Fruit fly (Drosophila melanogaster): Measurements from ENCODE around the gene Sfmbt.

Sfmbt gene

DNA sequence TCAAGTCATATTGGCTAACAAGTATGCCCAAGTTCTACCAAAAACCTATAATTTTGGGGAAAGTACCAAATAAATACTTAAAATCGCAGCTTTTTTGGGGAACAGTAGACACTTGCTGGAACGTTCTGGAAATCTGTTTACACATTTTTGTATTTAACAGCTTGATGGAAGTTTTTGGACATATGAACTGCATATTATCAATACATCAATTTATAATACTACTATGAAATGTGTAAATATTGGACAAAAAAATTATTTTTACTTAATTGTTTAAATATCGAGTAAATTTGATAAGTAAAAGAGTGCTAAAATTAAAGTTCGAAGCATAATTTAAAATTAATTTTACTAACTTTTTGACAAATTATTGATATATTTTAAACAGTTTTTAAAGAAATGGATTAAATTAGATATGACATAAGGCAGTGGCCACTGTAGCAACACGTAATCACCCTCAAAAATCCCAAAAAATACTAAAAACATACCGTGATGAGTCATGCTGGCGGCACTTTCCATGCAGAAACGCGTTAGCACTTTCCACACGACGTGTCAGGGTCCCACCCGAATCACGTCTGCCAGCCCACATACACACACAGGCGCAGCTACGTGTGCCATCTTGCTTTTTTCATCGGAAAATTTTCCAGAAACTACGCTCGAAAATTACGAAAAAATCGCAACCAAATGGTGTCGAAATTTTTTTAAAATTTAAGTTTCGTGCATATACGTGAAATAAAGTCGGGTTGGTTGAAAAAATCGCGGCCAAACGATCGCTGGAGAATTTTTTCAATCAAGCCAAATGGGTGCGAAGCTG lies 11.4 kb downstream of the Sfmbt start, which contains the start of gene Sirt1 (continued):
- TF ChIP-seq Xbp1 (GFP tag; optimal IDR thresholded peaks at IDR 0.05) (peak; percentile 92), CG4707 (GFP tag; optimal IDR thresholded peaks at IDR 0.05) (no peak), ap (GFP tag; IDR thresholded peaks at IDR 0.05) (peak; percentile 70), CG9215 (GFP tag; IDR thresholded peaks at IDR 0.05) (peak; percentile 88), dm (GFP tag; optimal IDR thresholded peaks at IDR 0.05) (no peak), lmd (GFP tag; IDR thresholded peaks at IDR 0.05) (peak; percentile 90), CG9932 (GFP tag; IDR thresholded peaks at IDR 0.05) (peak; percentile 83), zen2 (GFP tag; IDR thresholded peaks at IDR 0.05; ENCODE audit: partially characterized antibody) (no peak), CG10267 (tag; optimal IDR thresholded peaks at IDR 0.05) (peak; percentile 77), CG8924 (tag; optimal IDR thresholded peaks at IDR 0.05) (peak; percentile 88), fru (optimal IDR thresholded peaks at IDR 0.05) (no peak), CG9609 (GFP tag; optimal IDR thresholded peaks at IDR 0.05) (peak; percentile 39), CG18262 (tag; optimal IDR thresholded peaks at IDR 0.05) (peak; percentile 94), Hand (GFP tag; optimal IDR thresholded peaks at IDR 0.05) (peak; percentile 16), CG17829 (tag; optimal IDR thresholded peaks at IDR 0.05) (peak; percentile 88), ab (GFP tag; optimal IDR thresholded peaks at IDR 0.05) (no peak), Sox102F (GFP tag; optimal IDR thresholded peaks at IDR 0.05) (peak; percentile 82), CG42726 (GFP tag; IDR thresholded peaks at IDR 0.05; ENCODE audit: partially characterized antibody) (no peak), CG17385 (GFP tag; optimal IDR thresholded peaks at IDR 0.05) (peak; percentile 77), Rfx (GFP tag; IDR thresholded peaks at IDR 0.05) (peak; percentile 74), odd (GFP tag; optimal IDR thresholded peaks at IDR 0.05) (peak; percentile 80), Side (GFP tag; optimal IDR thresholded peaks at IDR 0.05) (no peak), CG7357 (GFP tag; IDR thresholded peaks at IDR 0.05) (peak; percentile 83), CG5953 (GFP tag; IDR thresholded peaks at IDR 0.05) (peak; percentile 29; the same call in 1 of the 2 replicates), mld (GFP tag; IDR thresholded peaks at IDR 0.05; ENCODE audit: partially characterized antibody) (no peak), eve (GFP tag; optimal IDR thresholded peaks at IDR 0.05) (no peak), crp (GFP tag; optimal IDR thresholded peaks at IDR 0.05) (peak in 1 of 2 experiments; percentile 49), CG30403 (GFP tag; optimal IDR thresholded peaks at IDR 0.05) (peak; percentile 96), Fer1 (GFP tag; optimal IDR thresholded peaks at IDR 0.05) (peak; percentile 65), CG18599 (GFP tag; optimal IDR thresholded peaks at IDR 0.05) (peak; percentile 77), Scr (GFP tag; IDR thresholded peaks at IDR 0.05; ENCODE audit: partially characterized antibody) (peak; percentile 35; the same call in 1 of the 2 replicates), CG8290 (GFP tag; optimal IDR thresholded peaks at IDR 0.05) (peak; percentile 83), CG8290 (tag; optimal IDR thresholded peaks at IDR 0.05) (peak; percentile 2 to 7), croc (GFP tag; conservative IDR thresholded peaks at IDR 0.05) (peak; percentile 75), fd96Cb (tag; optimal IDR thresholded peaks at IDR 0.05) (peak; percentile 88), tap (tag; optimal IDR thresholded peaks at IDR 0.05) (peak; percentile 62), ham (GFP tag; IDR thresholded peaks at IDR 0.05) (no peak), Jarid2 (GFP tag; optimal IDR thresholded peaks at IDR 0.05) (peak; percentile 26), az2 (GFP tag; optimal IDR thresholded peaks at IDR 0.05) (peak; percentile 92), CG4854 (GFP tag; optimal IDR thresholded peaks at IDR 0.05) (peak; percentile 18), CG7786 (GFP tag; optimal IDR thresholded peaks at IDR 0.05) (peak; percentile 16), CG10274 (GFP tag; optimal IDR thresholded peaks at IDR 0.05) (peak; percentile 43), NC2β (GFP tag; optimal IDR thresholded peaks at IDR 0.05) (no peak), exex (tag; optimal IDR thresholded peaks at IDR 0.05) (no peak), Dfd (GFP tag; optimal IDR thresholded peaks at IDR 0.05) (no peak), gt (GFP tag; IDR thresholded peaks at IDR 0.05) (0 out of 2 replicates have a peak, but pooled peaks have one; percentile 27), Atf6 (GFP tag; IDR thresholded peaks at IDR 0.05) (peak; percentile 75), Poxn (GFP tag; IDR thresholded peaks at IDR 0.05) (peak; percentile 53), Dll (GFP tag; IDR thresholded peaks at IDR 0.05; ENCODE audit: partially characterized antibody) (no peak; the same call in 3 of the 4 replicates)
